Worm (Caenorhabditis elegans) whole organism, dauer: ENCODE measurements around the gene cpd-2.

Source experiments
- unc-62 ChIP-seq: sonication (generic microtip); optimal IDR thresholded peaks from 2 replicates; lab custom pipeline; 2017; ENCODE audit warnings: missing biosample characterization, missing genetic modification reagents, missing genetic modification characterization

cpd-2 gene

ce11 chrX:16067984-16068383 is 18.3 kb downstream of the cpd-2 start:
- TF ChIP-seq unc-62 (GFP tag; lab: Kevin White, UChicago), result no peak

- TF ChIP-seq unc-62 (GFP tag; lab: Kevin White, UChicago), result no peak
Observed at ce11 chrX:16072595-16072994, 22.9 kb downstream of the cpd-2 start, which contains the start of gene col-187. Gene col-187, plus strand, starts transcription at chrX:16072895.

ce11 chrX:16076470-16076869 is 26.8 kb downstream of the cpd-2 start, which contains the start of gene C30F2.4:
Gene C30F2.4, minus strand, starts transcription at chrX:16076570.
- TF ChIP-seq unc-62 (GFP tag; lab: Kevin White, UChicago), result no peak

DNA sequence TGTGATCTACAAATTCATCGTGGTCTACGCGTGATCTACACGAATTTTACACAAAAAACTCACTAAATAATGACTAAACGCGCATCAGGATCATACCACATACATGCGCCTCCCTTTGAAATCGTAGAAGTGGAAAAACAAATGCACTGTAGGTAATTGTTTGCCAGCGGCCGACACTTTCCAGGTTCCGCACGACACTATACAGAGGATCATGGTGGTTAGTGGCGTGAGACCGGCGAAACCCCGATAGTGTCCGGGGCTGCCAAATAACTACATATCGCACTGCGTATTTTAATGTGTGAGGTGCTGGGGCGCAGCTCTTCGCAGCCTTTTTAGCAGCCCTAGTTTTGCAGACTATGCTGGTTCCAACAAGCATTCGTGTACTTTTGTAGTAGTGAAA is 29.0 kb downstream of the cpd-2 start:
- TF ChIP-seq unc-62 (GFP tag; lab: Kevin White, UChicago), result no peak

ce11 chrX:16082024-16082423 is 32.4 kb downstream of the cpd-2 start, which contains the start of gene idpp-14:
Gene idpp-14, plus strand, starts transcription at chrX:16082347.
- no peak for TF ChIP-seq unc-62 (GFP tag; lab: Kevin White, UChicago)

- no peak for TF ChIP-seq unc-62 (GFP tag; lab: Kevin White, UChicago)
Observed at ce11 chrX:16085094-16085493, 35.4 kb downstream of the cpd-2 start, which contains the start of gene C30F2.2. Gene C30F2.2, minus strand, starts transcription at chrX:16085215.

ce11 chrX:16087842-16088241 is 38.2 kb downstream of the cpd-2 start:
- TF ChIP-seq unc-62 (GFP tag; lab: Kevin White, UChicago), result no peak

DNA sequence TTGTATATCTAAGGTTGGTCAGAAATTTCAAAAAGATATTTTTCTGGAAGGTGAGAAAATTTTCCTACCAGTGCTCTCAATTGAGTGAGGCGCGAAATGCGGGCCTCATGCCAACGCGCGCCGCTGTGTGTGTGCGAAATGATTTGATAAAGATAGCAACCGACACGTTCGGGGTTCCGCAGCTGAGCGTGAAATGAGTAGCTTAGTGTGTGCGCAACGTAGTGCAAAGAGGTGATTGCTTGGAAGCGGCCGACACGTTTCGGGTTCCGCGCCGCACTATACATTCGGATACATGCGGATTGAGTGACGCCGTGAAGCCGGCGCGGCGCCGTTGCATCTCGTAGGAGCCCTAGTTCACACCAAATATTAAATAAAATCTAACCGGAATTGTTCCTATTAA is 41.5 kb downstream of the cpd-2 start:
- no peak for TF ChIP-seq unc-62 (GFP tag; lab: Kevin White, UChicago)

DNA sequence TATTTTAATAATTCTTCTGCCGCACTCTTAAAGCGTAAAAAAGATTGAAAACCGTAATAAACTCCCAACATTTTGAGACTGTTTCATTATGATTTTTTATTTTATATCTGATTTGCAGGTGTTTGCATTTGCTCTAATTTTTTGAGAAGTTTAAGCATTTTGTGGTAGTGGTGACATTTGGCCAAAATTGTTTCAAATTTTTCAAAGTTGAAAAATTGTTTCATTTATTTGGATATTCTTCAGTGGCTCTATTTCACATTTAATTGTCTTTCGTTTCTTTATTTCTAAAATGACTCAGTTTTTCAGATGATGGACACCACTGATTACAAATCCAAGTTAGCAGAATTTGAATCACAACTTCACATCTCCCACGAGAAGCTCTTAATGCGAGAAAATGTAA is 44.7 kb downstream of the cpd-2 start, which contains the start of gene C30F2.5:
C30F2.5 (plus strand) TSS at position 301 of the 400 bp plus-strand sequence.
- no peak for TF ChIP-seq unc-62 (GFP tag; lab: Kevin White, UChicago)

- no peak for TF ChIP-seq unc-62 (GFP tag; lab: Kevin White, UChicago)
Observed at ce11 chrX:16098104-16098638, 48.5 kb downstream of the cpd-2 start.

ce11 chrX:16099251-16099650 is 49.6 kb downstream of the cpd-2 start:
- no peak for TF ChIP-seq unc-62 (GFP tag; lab: Kevin White, UChicago)

ce11 chrX:16103396-16103795 is 53.7 kb downstream of the cpd-2 start, which contains the start of gene ZK1073.2:
Gene ZK1073.2, plus strand, starts transcription at chrX:16103696.
- no peak for TF ChIP-seq unc-62 (GFP tag; lab: Kevin White, UChicago)
